Fruit fly (Drosophila melanogaster): ENCODE results near the gene CG34452.

Gene CG34452

DNA sequence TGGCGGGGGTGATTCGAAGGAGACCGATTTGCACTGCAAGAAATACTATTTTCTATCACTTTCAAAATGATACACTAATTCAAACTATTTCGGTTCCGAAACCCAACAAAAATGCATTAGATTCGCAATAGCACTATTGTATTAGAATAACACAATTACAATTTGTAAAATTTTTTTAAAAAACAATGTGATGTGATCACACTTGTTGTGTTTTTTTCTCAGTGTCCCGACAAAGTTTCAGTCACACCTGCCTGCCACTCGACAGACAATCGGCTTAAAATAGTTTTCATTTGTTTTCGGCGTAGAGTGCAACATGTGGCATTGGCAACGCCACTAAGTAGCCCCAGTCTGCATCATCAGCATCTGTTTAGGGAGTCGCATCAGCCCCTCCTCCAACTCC lies 12.6 kb downstream of the CG34452 start (continued):
- peak; percentile 90 for TF ChIP-seq CG9727 (GFP tag; optimal IDR thresholded peaks at IDR 0.05)
- TF ChIP-seq Hr78 (GFP tag; optimal IDR thresholded peaks at IDR 0.05) = no peak
- no peak for TF ChIP-seq Aef1 (GFP tag; IDR thresholded peaks at IDR 0.05)
- TF ChIP-seq CG9876 (GFP tag; optimal IDR thresholded peaks at IDR 0.05) = no peak
- peak; percentile 42 for TF ChIP-seq CG1024 (GFP tag; IDR thresholded peaks at IDR 0.05)
- no peak for TF ChIP-seq fu2 (GFP tag; optimal IDR thresholded peaks at IDR 0.05)
- no peak for TF ChIP-seq cas (GFP tag; IDR thresholded peaks at IDR 0.05)
- TF ChIP-seq bowl (GFP tag; IDR thresholded peaks at IDR 0.05) = no peak
- TF ChIP-seq CG43689 (GFP tag; IDR thresholded peaks at IDR 0.05) = no peak
- peak; percentile 81 for TF ChIP-seq CG15601 (tag; optimal IDR thresholded peaks at IDR 0.05)
- peak; percentile 12 for TF ChIP-seq CG18619 (GFP tag; optimal IDR thresholded peaks at IDR 0.05)
- TF ChIP-seq corto (GFP tag; optimal IDR thresholded peaks at IDR 0.05) = no peak
- peak; percentile 67 for TF ChIP-seq Sox102F (GFP tag; optimal IDR thresholded peaks at IDR 0.05)
- TF ChIP-seq tx (GFP tag; optimal IDR thresholded peaks at IDR 0.05) = peak; percentile 9
- TF ChIP-seq nmo (GFP tag; optimal IDR thresholded peaks at IDR 0.05) = peak; percentile 84
- no peak for TF ChIP-seq CG13287 (GFP tag; IDR thresholded peaks at IDR 0.05; ENCODE audit: partially characterized antibody)
- peak; percentile 7 for TF ChIP-seq CG9437 (GFP tag; optimal IDR thresholded peaks at IDR 0.05)
- no peak for TF ChIP-seq CG11247 (GFP tag; IDR thresholded peaks at IDR 0.05)
- no peak for TF ChIP-seq MESR4 (GFP tag; optimal IDR thresholded peaks at IDR 0.05)
- TF ChIP-seq ro (GFP tag; IDR thresholded peaks at IDR 0.05) = no peak
- no peak for TF ChIP-seq sima (GFP tag; optimal IDR thresholded peaks at IDR 0.05)
- TF ChIP-seq kni (GFP tag; optimal IDR thresholded peaks at IDR 0.05) = no peak
- no peak for TF ChIP-seq CG7928 (GFP tag; optimal IDR thresholded peaks at IDR 0.05)
- peak; percentile 79 for TF ChIP-seq D19A (tag; optimal IDR thresholded peaks at IDR 0.05)
- TF ChIP-seq wek (GFP tag; optimal IDR thresholded peaks at IDR 0.05) = no peak
- TF ChIP-seq CG2199 (GFP tag; IDR thresholded peaks at IDR 0.05) = no peak
- TF ChIP-seq CG10321 (GFP tag; IDR thresholded peaks at IDR 0.05) = no peak
- no peak for TF ChIP-seq Dbx (GFP tag; IDR thresholded peaks at IDR 0.05)
- peak; percentile 55 for TF ChIP-seq bcd (GFP tag; optimal IDR thresholded peaks at IDR 0.05)
- TF ChIP-seq Oli (tag; optimal IDR thresholded peaks at IDR 0.05) = peak; percentile 74
- TF ChIP-seq Hand (GFP tag; optimal IDR thresholded peaks at IDR 0.05) = no peak
- no peak for TF ChIP-seq BEAF-32 (GFP tag; optimal IDR thresholded peaks at IDR 0.05)
- no peak for TF ChIP-seq amos (GFP tag; IDR thresholded peaks at IDR 0.05; ENCODE audit: partially characterized antibody)
- TF ChIP-seq maf-S (GFP tag; optimal IDR thresholded peaks at IDR 0.05) = no peak
- TF ChIP-seq CG8359 (GFP tag; optimal IDR thresholded peaks at IDR 0.05; ENCODE audit: borderline replicate concordance) = peak; percentile 59
- peak; percentile 79; the same call in 2 of the 3 replicates for TF ChIP-seq otp (GFP tag; IDR thresholded peaks at IDR 0.05)
- TF ChIP-seq CG2202 (tag; optimal IDR thresholded peaks at IDR 0.05) = peak; percentile 85
- TF ChIP-seq Xrp1 (GFP tag; IDR thresholded peaks at IDR 0.05) = peak; percentile 92
- no peak for TF ChIP-seq toy (GFP tag; IDR thresholded peaks at IDR 0.05)
- TF ChIP-seq CG7963 (GFP tag; IDR thresholded peaks at IDR 0.05; ENCODE audit: partially characterized antibody) = no peak
- TF ChIP-seq esg (GFP tag; conservative IDR thresholded peaks at IDR 0.05) = peak; percentile 28; the same call in 1 of the 2 replicates
- peak; percentile 68 for TF ChIP-seq CG8089 (GFP tag; optimal IDR thresholded peaks at IDR 0.05)
- peak; percentile 75 for TF ChIP-seq CG4820 (GFP tag; optimal IDR thresholded peaks at IDR 0.05)
- TF ChIP-seq peb (GFP tag; IDR thresholded peaks at IDR 0.05) = 0 out of 2 replicates have a peak, but pooled peaks have one; percentile 35
- TF ChIP-seq nerfin-1 (tag; optimal IDR thresholded peaks at IDR 0.05) = peak; percentile 66
- TF ChIP-seq CG11504 (tag; optimal IDR thresholded peaks at IDR 0.05) = peak; percentile 60
- no peak for TF ChIP-seq gsb (GFP tag; IDR thresholded peaks at IDR 0.05)
- no peak for TF ChIP-seq CG18599 (GFP tag; optimal IDR thresholded peaks at IDR 0.05)
- no peak for TF ChIP-seq zen2 (GFP tag; IDR thresholded peaks at IDR 0.05; ENCODE audit: partially characterized antibody)
- peak; percentile 26 for TF ChIP-seq repo (GFP tag; optimal IDR thresholded peaks at IDR 0.05)
- TF ChIP-seq CG6272 (GFP tag; IDR thresholded peaks at IDR 0.05) = no peak
